Worm (Caenorhabditis elegans) whole organism, L3 larva: ENCODE results near the gene cyn-2.

ENCODE experiments used
- ZK546.5 ChIP-seq: sonication (generic microtip); optimal IDR thresholded peaks from 2 replicates; lab custom pipeline; 2017; ENCODE audit warnings: missing biosample characterization, missing genetic modification characterization
- ama-1 ChIP-seq: fragments of 150-350 bp; optimal IDR thresholded peaks from 2 replicates; lab custom pipeline; 2018
- elt-3 ChIP-seq, 3 experiments: fragments of 150-350 bp in 1 of 3; sonication (generic microtip) in 2 of 3; optimal IDR thresholded peaks; 2 replicates in 2 of 3; 4 replicates in 1 of 3; lab custom pipeline; 2014 to 2017; ENCODE audit warnings: missing biosample characterization in 3 of 3, missing genetic modification characterization in 3 of 3
- lin-15B ChIP-seq: fragments of 150-350 bp; optimal IDR thresholded peaks from 2 replicates; lab custom pipeline; 2014; ENCODE audit warnings: missing biosample characterization, missing genetic modification characterization
- mdl-1 ChIP-seq: fragments of 150-350 bp; optimal IDR thresholded peaks from 2 replicates; lab custom pipeline; 2014; ENCODE audit warnings: missing biosample characterization, missing genetic modification characterization
- nhr-237 ChIP-seq: fragments of 150-350 bp; optimal IDR thresholded peaks from 2 replicates; lab custom pipeline; 2014; ENCODE audit warnings: missing biosample characterization, missing genetic modification characterization
- nhr-28 ChIP-seq: fragments of 150-350 bp; optimal IDR thresholded peaks from 2 replicates; lab custom pipeline; 2014; ENCODE audit warnings: missing biosample characterization, missing genetic modification characterization
- nhr-76 ChIP-seq: fragments of 150-350 bp; sonication (generic microtip); optimal IDR thresholded peaks from 5 replicates; lab custom pipeline; 2014; ENCODE audit warnings: missing biosample characterization, missing genetic modification characterization
- skn-1 ChIP-seq: fragments of 150-350 bp; optimal IDR thresholded peaks from 2 replicates; lab custom pipeline; 2014; ENCODE audit warnings: missing biosample characterization, missing genetic modification characterization
- tbx-2 ChIP-seq: sonication (generic microtip); optimal IDR thresholded peaks from 2 replicates; lab custom pipeline; 2016; ENCODE audit warnings: mild to moderate bottlenecking, missing genetic modification characterization, missing compliant biosample characterization
- unc-62 ChIP-seq: fragments of 150-350 bp; sonication (generic microtip); optimal IDR thresholded peaks from 4 replicates; lab custom pipeline; 2014; ENCODE audit warnings: missing biosample characterization, missing genetic modification reagents, missing genetic modification characterization
- ztf-4 ChIP-seq: fragments of 150-350 bp; optimal IDR thresholded peaks from 2 replicates; lab custom pipeline; 2014; ENCODE audit warnings: missing biosample characterization, missing genetic modification characterization

- TF ChIP-seq unc-62 (GFP tag; lab: Kevin White, UChicago) = no peak
- TF ChIP-seq ztf-4 (tag; lab: Kevin White, UChicago) = no peak
- no peak for TF ChIP-seq ama-1 (lab: Kevin White, UChicago)
- TF ChIP-seq ZK546.5 (tag; lab: Kevin White, UChicago) = no peak
- no peak for TF ChIP-seq elt-3 (tag; optimal IDR thresholded peaks at IDR 0.05; lab: Kevin White, UChicago)
- no peak for TF ChIP-seq nhr-28 (tag; lab: Kevin White, UChicago)
- no peak for TF ChIP-seq nhr-237 (tag; lab: Kevin White, UChicago)
- TF ChIP-seq mdl-1 (tag; lab: Kevin White, UChicago) = no peak
- TF ChIP-seq lin-15B (tag; lab: Kevin White, UChicago) = no peak
- peak; percentile 16 for TF ChIP-seq tbx-2 (tag; lab: Kevin White, UChicago)
- no peak for TF ChIP-seq skn-1 (tag; lab: Kevin White, UChicago)
- no peak for TF ChIP-seq nhr-76 (tag; lab: Kevin White, UChicago)
Measured at ce11 chrIII:13720190-13720741, 27.8 kb downstream of the cyn-2 start.
